Worm (Caenorhabditis elegans) whole organism, young adult: ENCODE results near the gene ndc-80.

Source experiments
- B0019.2 ChIP-seq: fragments of 200-800 bp; sonication (Bioruptor generic); conservative IDR thresholded peaks from 2 replicates; pipeline ENCODE4 v1.3.6; 2022; ENCODE audit warnings: missing genetic modification reagents, missing genetic modification characterization, missing compliant biosample characterization
- B0035.1 ChIP-seq: sonication (generic microtip); optimal IDR thresholded peaks from 2 replicates; lab custom pipeline; 2016; ENCODE audit warnings: missing genetic modification characterization, mild to moderate bottlenecking, missing compliant biosample characterization, missing genotype, missing genetic modification reagents
- B0336.3 ChIP-seq: fragments of 200-800 bp; sonication (Bioruptor generic); IDR thresholded peaks from 2 replicates; pipeline ENCODE4 v1.3.6; 2022; ENCODE audit warnings: missing genetic modification characterization, missing compliant biosample characterization
- C17E4.6 ChIP-seq: fragments of 200-800 bp; sonication (Bioruptor generic); IDR thresholded peaks from 2 replicates; pipeline ENCODE4 v1.3.6; 2022; ENCODE audit warnings: missing genetic modification reagents, missing genetic modification characterization, missing compliant biosample characterization
- D2030.7 ChIP-seq: fragments of 200-800 bp; sonication (Bioruptor generic); IDR thresholded peaks from 2 replicates; pipeline ENCODE4 v1.3.6; 2022; ENCODE audit warnings: missing genetic modification reagents, missing genetic modification characterization, missing compliant biosample characterization
- F49E8.2 ChIP-seq: sonication (generic microtip); optimal IDR thresholded peaks from 3 replicates; lab custom pipeline; 2017; ENCODE audit warnings: missing genetic modification characterization, mild to moderate bottlenecking, missing compliant biosample characterization, antibody characterized with exemption, moderate library complexity; ENCODE audit not compliant: insufficient read depth
- F55B11.4 ChIP-seq: sonication (generic microtip); optimal IDR thresholded peaks from 2 replicates; lab custom pipeline; 2016; ENCODE audit warnings: missing compliant biosample characterization, missing genetic modification characterization, borderline replicate concordance; ENCODE audit not compliant: insufficient read depth
- F57C9.4 ChIP-seq: sonication (generic microtip); optimal IDR thresholded peaks from 2 replicates; lab custom pipeline; 2017; ENCODE audit warnings: mild to moderate bottlenecking, missing genetic modification characterization, missing compliant biosample characterization
- Y56A3A.18 ChIP-seq: fragments of 200-800 bp; sonication (Bioruptor generic); IDR thresholded peaks from 2 replicates; pipeline ENCODE4 v1.3.6; 2022; ENCODE audit warnings: missing genetic modification reagents, missing genetic modification characterization, missing compliant biosample characterization
- akir-1 ChIP-seq: fragments of 200-800 bp; sonication (Bioruptor generic); optimal IDR thresholded peaks from 2 replicates; lab custom pipeline; 2018; ENCODE audit warnings: mild to moderate bottlenecking, missing genetic modification characterization, moderate library complexity, missing compliant biosample characterization
- atf-7 ChIP-seq: sonication (generic microtip); optimal IDR thresholded peaks from 2 replicates; lab custom pipeline; 2017; ENCODE audit warnings: mild to moderate bottlenecking, missing genetic modification characterization, missing compliant biosample characterization
- attf-3 ChIP-seq: fragments of 200-800 bp; sonication (Bioruptor generic); conservative IDR thresholded peaks from 2 replicates; pipeline ENCODE4 v1.3.6; 2022; ENCODE audit warnings: missing genetic modification reagents, missing genetic modification characterization, missing compliant biosample characterization
- attf-5 ChIP-seq: fragments of 200-800 bp; sonication (Bioruptor generic); optimal IDR thresholded peaks from 2 replicates; lab custom pipeline; 2018; ENCODE audit warnings: mild to moderate bottlenecking, missing genetic modification characterization, missing compliant biosample characterization
- bed-1 ChIP-seq: fragments of 200-800 bp; sonication (Bioruptor generic); IDR thresholded peaks from 2 replicates; pipeline ENCODE4 v1.3.6; 2022; ENCODE audit warnings: missing genetic modification reagents, missing genetic modification characterization, missing compliant biosample characterization
- ccch-3 ChIP-seq: fragments of 200-800 bp; sonication (Bioruptor generic); optimal IDR thresholded peaks from 2 replicates; lab custom pipeline; 2018; ENCODE audit warnings: mild to moderate bottlenecking, missing genetic modification characterization, missing compliant biosample characterization
- ceh-27 ChIP-seq: fragments of 200-800 bp; sonication (Bioruptor generic); optimal IDR thresholded peaks from 2 replicates; lab custom pipeline; 2018; ENCODE audit warnings: mild to moderate bottlenecking, missing genetic modification characterization, moderate library complexity, missing compliant biosample characterization
- ceh-79 ChIP-seq: sonication (generic microtip); optimal IDR thresholded peaks from 2 replicates; lab custom pipeline; 2017; ENCODE audit warnings: mild to moderate bottlenecking, missing genetic modification characterization, missing compliant biosample characterization
- die-1 ChIP-seq: sonication (generic microtip); optimal IDR thresholded peaks from 2 replicates; lab custom pipeline; 2016; ENCODE audit warnings: missing genotype, mild to moderate bottlenecking, missing genetic modification characterization, missing compliant biosample characterization
- dox-1 ChIP-seq: fragments of 200-800 bp; sonication (Bioruptor generic); IDR thresholded peaks from 2 replicates; pipeline ENCODE4 v1.3.6; 2022; ENCODE audit warnings: missing genetic modification reagents, missing genetic modification characterization, missing compliant biosample characterization
- dpl-1 ChIP-seq: fragments of 150-350 bp; optimal IDR thresholded peaks from 2 replicates; lab custom pipeline; 2014; ENCODE audit warnings: missing biosample characterization, missing genetic modification reagents, missing genetic modification characterization
- efl-1 ChIP-seq: fragments of 150-350 bp; optimal IDR thresholded peaks from 2 replicates; lab custom pipeline; 2014; ENCODE audit warnings: missing biosample characterization, missing genetic modification reagents, missing genetic modification characterization
- egl-18 ChIP-seq: fragments of 200-800 bp; sonication (Bioruptor generic); IDR thresholded peaks from 2 replicates; pipeline ENCODE4 v1.3.6; 2022; ENCODE audit warnings: missing genetic modification reagents, missing genetic modification characterization, missing compliant biosample characterization
- egrh-3 ChIP-seq: fragments of 200-800 bp; sonication (Bioruptor generic); IDR thresholded peaks from 2 replicates; pipeline ENCODE4 v1.3.6; 2022; ENCODE audit warnings: missing genetic modification reagents, missing genetic modification characterization, missing compliant biosample characterization
- him-1 ChIP-seq: sonication (generic microtip); optimal IDR thresholded peaks from 2 replicates; lab custom pipeline; 2016; ENCODE audit warnings: missing genotype, missing genetic modification reagents, missing genetic modification characterization, missing compliant biosample characterization
- hmg-20 ChIP-seq: fragments of 200-800 bp; sonication (Bioruptor generic); IDR thresholded peaks from 2 replicates; pipeline ENCODE4 v1.3.6; 2022; ENCODE audit warnings: missing genetic modification reagents, missing genetic modification characterization, missing compliant biosample characterization
- hrde-1 ChIP-seq: sonication (generic microtip); optimal IDR thresholded peaks from 2 replicates; lab custom pipeline; 2016; ENCODE audit warnings: missing genetic modification characterization, mild to moderate bottlenecking, missing compliant biosample characterization, moderate library complexity, missing genotype, missing genetic modification reagents, borderline replicate concordance
- hsf-1 ChIP-seq: fragments of 200-800 bp; sonication (Bioruptor generic); IDR thresholded peaks from 2 replicates; pipeline ENCODE4 v1.3.6; 2022; ENCODE audit warnings: missing genetic modification reagents, missing genetic modification characterization, missing compliant biosample characterization
- let-607 ChIP-seq, 2 experiments: fragments of 200-800 bp in 1 of 2; sonication (Bioruptor generic) in 1 of 2; sonication (generic microtip) in 1 of 2; optimal IDR thresholded peaks; 2 replicates each; lab custom pipeline; 2016 to 2018; ENCODE audit warnings: mild to moderate bottlenecking in 2 of 2, missing compliant biosample characterization in 2 of 2, missing genetic modification characterization in 2 of 2, moderate library complexity in 2 of 2, missing genotype in 1 of 2
- lin-35 ChIP-seq, 3 experiments: fragments of 150-350 bp in 2 of 3; sonication (generic microtip) in 1 of 3; optimal IDR thresholded peaks; 2 replicates each; lab custom pipeline; 2014 to 2018; ENCODE audit warnings: missing biosample characterization in 3 of 3, missing genetic modification characterization in 3 of 3, missing genetic modification reagents in 3 of 3
- lin-40 ChIP-seq: sonication (generic microtip); optimal IDR thresholded peaks from 2 replicates; lab custom pipeline; 2016; ENCODE audit warnings: missing genetic modification characterization, mild to moderate bottlenecking, missing compliant biosample characterization, missing genotype, missing genetic modification reagents
- madf-3 ChIP-seq: fragments of 200-800 bp; sonication (Bioruptor generic); IDR thresholded peaks from 2 replicates; pipeline ENCODE4 v1.3.6; 2022; ENCODE audit warnings: missing genetic modification reagents, missing genetic modification characterization, missing compliant biosample characterization
- madf-6 ChIP-seq: fragments of 200-800 bp; sonication (Bioruptor generic); IDR thresholded peaks from 2 replicates; pipeline ENCODE4 v1.3.6; 2022; ENCODE audit warnings: missing genetic modification reagents, missing genetic modification characterization, missing compliant biosample characterization
- madf-8 ChIP-seq: fragments of 200-800 bp; sonication (Bioruptor generic); conservative IDR thresholded peaks from 2 replicates; pipeline ENCODE4 v1.3.6; 2022; ENCODE audit warnings: missing genetic modification reagents, missing genetic modification characterization, missing compliant biosample characterization
- mcd-1 ChIP-seq: fragments of 200-800 bp; sonication (Bioruptor generic); IDR thresholded peaks from 2 replicates; pipeline ENCODE4 v1.3.6; 2022; ENCODE audit warnings: missing genetic modification reagents, missing genetic modification characterization, missing compliant biosample characterization
- mes-4 ChIP-seq: sonication (generic microtip); optimal IDR thresholded peaks from 2 replicates; lab custom pipeline; 2016; ENCODE audit warnings: missing genotype, missing genetic modification characterization, missing compliant biosample characterization
- nhr-179 ChIP-seq: sonication (generic microtip); optimal IDR thresholded peaks from 2 replicates; lab custom pipeline; 2016; ENCODE audit warnings: mild to moderate bottlenecking, missing genetic modification characterization, missing compliant biosample characterization
- nhr-80 ChIP-seq: sonication (generic microtip); optimal IDR thresholded peaks from 2 replicates; lab custom pipeline; 2016; ENCODE audit warnings: missing genetic modification characterization, missing compliant biosample characterization
- pha-4 ChIP-seq: fragments of 150-350 bp; sonication (generic microtip); optimal IDR thresholded peaks from 2 replicates; lab custom pipeline; 2014; ENCODE audit warnings: missing biosample characterization, missing genetic modification reagents, missing genetic modification characterization
- rcor-1 ChIP-seq: fragments of 200-800 bp; sonication (Bioruptor generic); IDR thresholded peaks from 2 replicates; pipeline ENCODE4 v1.3.6; 2022; ENCODE audit warnings: missing genetic modification reagents, missing genetic modification characterization, missing compliant biosample characterization
- snpc-1.3 ChIP-seq: sonication (generic microtip); optimal IDR thresholded peaks from 2 replicates; lab custom pipeline; 2017; ENCODE audit warnings: missing genetic modification characterization, mild to moderate bottlenecking, missing compliant biosample characterization, antibody characterized with exemption, moderate library complexity, missing genotype, missing genetic modification reagents; ENCODE audit not compliant: insufficient read depth
- snpc-3.4 ChIP-seq: sonication (generic microtip); optimal IDR thresholded peaks from 2 replicates; lab custom pipeline; 2017; ENCODE audit warnings: missing genetic modification characterization, mild to moderate bottlenecking, missing compliant biosample characterization, antibody characterized with exemption, moderate library complexity, missing genotype, missing genetic modification reagents
- snpc-4 ChIP-seq, 5 experiments: fragments of 150-350 bp in 1 of 5; sonication (generic microtip) in 4 of 5; optimal IDR thresholded peaks; 2 replicates each; lab custom pipeline; 2014 to 2018; ENCODE audit warnings: missing genetic modification characterization in 5 of 5, missing biosample characterization in 3 of 5, antibody characterized with exemption in 2 of 5, mild to moderate bottlenecking in 2 of 5, missing compliant biosample characterization in 2 of 5, missing genotype in 2 of 5, moderate library complexity in 2 of 5, missing genetic modification reagents in 1 of 5
- somi-1 ChIP-seq: fragments of 200-800 bp; sonication (Bioruptor generic); optimal IDR thresholded peaks from 2 replicates; lab custom pipeline; 2018; ENCODE audit warnings: mild to moderate bottlenecking, missing genetic modification characterization, missing compliant biosample characterization
- tbx-9 ChIP-seq: sonication (generic microtip); optimal IDR thresholded peaks from 2 replicates; lab custom pipeline; 2016; ENCODE audit warnings: borderline replicate concordance, missing genetic modification characterization, inconsistent platforms, missing compliant biosample characterization
- unc-62 ChIP-seq: fragments of 150-350 bp; optimal IDR thresholded peaks from 2 replicates; lab custom pipeline; 2014; ENCODE audit warnings: missing biosample characterization, missing genetic modification reagents, missing genetic modification characterization

The ndc-80 gene

DNA sequence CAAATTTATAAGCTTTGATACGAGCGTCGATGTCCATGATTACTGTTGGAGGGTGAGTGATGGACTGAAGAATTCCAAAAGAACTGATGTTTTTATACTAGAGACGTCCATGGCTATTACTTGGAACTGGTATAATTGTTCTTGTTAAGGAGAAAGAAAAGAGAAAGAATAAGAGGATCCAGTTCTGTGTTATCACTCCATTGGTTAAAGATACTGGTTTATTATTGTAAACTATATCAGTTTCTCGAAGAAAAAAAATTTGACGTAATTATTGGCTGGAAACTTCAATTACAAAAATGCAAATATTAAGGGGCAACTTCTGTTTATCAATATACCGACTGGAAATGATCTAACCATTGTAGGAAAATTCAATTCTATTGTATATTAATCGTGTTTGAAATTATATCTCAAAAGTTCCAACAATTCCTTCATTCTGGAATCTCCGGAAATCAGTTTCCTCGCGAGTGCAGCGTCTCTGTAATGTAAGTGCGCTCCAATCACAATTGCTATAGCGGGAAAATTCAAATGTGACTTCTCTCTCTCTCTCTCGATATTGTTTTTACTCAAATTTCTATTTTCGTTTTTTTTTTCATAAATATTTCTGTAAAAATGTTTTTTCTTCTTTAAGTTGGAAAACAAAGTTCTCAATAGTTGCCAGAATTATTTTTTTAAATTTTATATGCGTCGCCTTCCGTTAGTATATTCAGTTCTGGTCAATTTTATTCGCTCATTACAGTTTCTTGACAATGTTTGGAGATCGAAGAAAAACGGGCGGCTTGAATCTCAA is at the start of gene ndc-80, which contains the start of gene col-2:
Gene ndc-80 (plus strand): TSS at position 737 of the 787 bp plus-strand sequence.
Gene col-2 (minus strand): TSS at position 51 of the 787 bp plus-strand sequence.
- TF ChIP-seq madf-6 (GFP tag; lab: Robert Waterston, UW) (peak; percentile 40; the same call in 1 of the 2 replicates), mes-4 (no peak), pha-4 (tag; lab: Kevin White, UChicago) (peak; percentile 12), snpc-3.4 (tag; lab: Kevin White, UChicago) (peak; percentile 55), ceh-27 (GFP tag; lab: Kevin White, UChicago) (peak; percentile 44), lin-40 (tag; lab: Kevin White, UChicago) (no peak), attf-3 (peak; percentile 62; the same call in 1 of the 2 replicates), rcor-1 (GFP tag; lab: Robert Waterston, UW) (0 out of 2 replicates have a peak, but pooled peaks have one; percentile 13), die-1 (tag; lab: Kevin White, UChicago) (no peak), hmg-20 (no peak), nhr-80 (peak; percentile 32), attf-5 (peak; percentile 74), hsf-1 (GFP tag; lab: Robert Waterston, UW) (no peak), efl-1 (GFP tag; lab: Kevin White, UChicago) (peak; percentile 84), hrde-1 (no peak), F49E8.2 (tag; lab: Kevin White, UChicago) (peak; percentile 37), B0035.1 (no peak), lin-35 (GFP tag; optimal IDR thresholded peaks at IDR 0.05; lab: Kevin White, UChicago) (peak in 1 of 3 experiments; percentile 7), B0336.3 (no peak), him-1 (peak; percentile 4), egrh-3 (GFP tag; lab: Robert Waterston, UW) (no peak), Y56A3A.18 (GFP tag; lab: Robert Waterston, UW) (no peak), let-607 (tag; optimal IDR thresholded peaks at IDR 0.05; lab: Kevin White, UChicago) (no peak), somi-1 (GFP tag; lab: Kevin White, UChicago) (no peak), unc-62 (GFP tag; lab: Kevin White, UChicago) (no peak), akir-1 (GFP tag; lab: Kevin White, UChicago) (no peak), ccch-3 (no peak), bed-1 (no peak), dox-1 (peak; percentile 56), tbx-9 (tag; lab: Kevin White, UChicago) (no peak), snpc-4 (GFP tag; optimal IDR thresholded peaks at IDR 0.05; lab: Kevin White, UChicago) (no peak), snpc-4 (tag; optimal IDR thresholded peaks at IDR 0.05; lab: Kevin White, UChicago) (peak in 2 of 4 experiments; percentile 26 to 46), B0019.2 (no peak), dpl-1 (GFP tag; lab: Kevin White, UChicago) (peak; percentile 68), ceh-79 (no peak), C17E4.6 (GFP tag; lab: Robert Waterston, UW) (no peak), F57C9.4 (tag; lab: Kevin White, UChicago) (no peak), snpc-1.3 (tag; lab: Kevin White, UChicago) (no peak), nhr-179 (no peak), D2030.7 (peak; percentile 48; the same call in 1 of the 2 replicates), atf-7 (tag; lab: Kevin White, UChicago) (no peak), madf-8 (GFP tag; lab: Robert Waterston, UW) (peak; percentile 38), F55B11.4 (no peak), mcd-1 (GFP tag; lab: Robert Waterston, UW) (peak; percentile 91), madf-3 (GFP tag; lab: Robert Waterston, UW) (no peak), egl-18 (GFP tag; lab: Robert Waterston, UW) (no peak)
